Fruit fly (Drosophila melanogaster) S2 (cell line): Measurements from ENCODE around the gene CG9132.

Experiments used
- CG8478 ChIP-seq: fragments of >200 bp; optimal IDR thresholded peaks from 2 replicates; lab custom pipeline; 2018
- CTCF ChIP-seq, 2 experiments: fragments of >200 bp; optimal IDR thresholded peaks; 2 replicates each; lab custom pipeline; 2018

CG9132 gene

DNA sequence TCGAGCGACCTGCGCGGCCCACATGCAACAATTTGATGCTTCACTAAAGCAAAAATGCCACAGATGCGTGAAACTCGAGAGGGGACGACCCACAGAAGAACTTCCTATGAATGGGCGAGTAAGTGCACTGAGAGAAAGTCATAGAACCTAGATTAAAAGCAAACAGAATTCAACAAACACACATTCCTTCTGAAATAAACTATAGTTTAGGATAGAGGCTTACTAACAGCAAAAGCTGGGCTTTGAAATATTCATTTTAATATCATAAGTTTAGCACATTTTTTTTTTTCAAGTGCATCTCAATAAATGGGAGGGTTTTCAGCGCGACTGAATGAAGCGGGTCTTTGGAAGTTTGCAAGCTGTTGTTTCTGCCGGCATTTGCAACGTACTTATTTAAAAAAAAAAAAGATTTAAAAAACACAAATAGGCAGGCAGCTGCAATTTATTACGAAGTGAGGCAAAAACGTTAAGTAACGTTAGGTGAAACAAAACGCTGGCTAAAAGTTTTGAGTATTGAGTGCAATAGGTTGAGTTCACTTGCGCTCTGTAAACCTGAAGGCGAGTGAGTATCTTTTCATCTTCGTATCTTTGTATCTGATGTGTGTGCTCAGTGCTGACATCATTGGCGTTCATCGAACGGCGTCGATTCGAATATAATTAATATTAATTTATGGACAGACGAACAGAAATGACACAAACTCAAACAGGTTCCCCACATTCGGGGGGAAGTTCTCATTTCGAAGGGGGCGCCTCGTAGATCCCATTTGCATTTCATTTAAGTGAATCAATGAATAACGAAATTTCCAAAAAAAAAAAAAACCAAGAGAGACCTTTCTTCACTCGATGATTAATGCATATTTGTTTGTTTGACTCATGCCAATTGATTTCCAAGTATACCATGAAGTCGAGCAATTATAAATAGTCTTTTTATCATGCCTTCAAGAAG lies 27.4 kb downstream of the CG9132 start:
- TF ChIP-seq CTCF (optimal IDR thresholded peaks at IDR 0.05; lab: Kevin White, UChicago) (no peak), CG8478 (lab: Kevin White, UChicago) (no peak)

dm6 chrX:16768770-16769169 lies 31.7 kb downstream of the CG9132 start:
- TF ChIP-seq CG8478 (lab: Kevin White, UChicago) (no peak), CTCF (optimal IDR thresholded peaks at IDR 0.05; lab: Kevin White, UChicago) (no peak)

DNA sequence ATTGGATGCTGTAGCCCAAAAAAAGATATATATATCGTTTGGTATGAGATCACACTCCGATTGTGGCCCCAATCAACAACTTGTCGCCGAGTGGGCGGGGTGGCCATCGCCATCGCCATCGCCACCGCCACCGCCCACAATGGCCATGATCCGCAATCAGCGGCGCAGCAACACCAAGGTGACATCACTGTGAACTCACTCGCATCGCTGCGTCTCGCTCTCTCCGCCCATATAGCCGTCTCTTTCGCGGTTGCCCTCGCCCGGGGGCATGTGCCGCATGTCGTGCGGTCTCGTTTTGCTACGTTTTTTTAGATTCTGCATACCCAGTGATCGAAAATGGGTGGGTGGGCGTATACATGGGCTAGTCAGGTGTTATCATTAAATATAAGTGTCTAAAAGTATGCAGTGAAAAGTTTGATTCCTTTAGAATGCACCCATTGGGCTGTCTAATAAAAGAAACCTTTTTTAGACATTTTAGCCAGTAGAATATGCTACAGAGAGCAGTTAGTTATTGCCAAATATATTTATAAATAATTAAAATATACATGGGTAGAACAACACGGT lies 33.6 kb downstream of the CG9132 start:
- TF ChIP-seq CTCF (optimal IDR thresholded peaks at IDR 0.05; lab: Kevin White, UChicago) (no peak), CG8478 (lab: Kevin White, UChicago) (no peak)

dm6 chrX:16765809-16766208 lies 34.7 kb downstream of the CG9132 start:
- TF ChIP-seq CG8478 (lab: Kevin White, UChicago): no peak

DNA sequence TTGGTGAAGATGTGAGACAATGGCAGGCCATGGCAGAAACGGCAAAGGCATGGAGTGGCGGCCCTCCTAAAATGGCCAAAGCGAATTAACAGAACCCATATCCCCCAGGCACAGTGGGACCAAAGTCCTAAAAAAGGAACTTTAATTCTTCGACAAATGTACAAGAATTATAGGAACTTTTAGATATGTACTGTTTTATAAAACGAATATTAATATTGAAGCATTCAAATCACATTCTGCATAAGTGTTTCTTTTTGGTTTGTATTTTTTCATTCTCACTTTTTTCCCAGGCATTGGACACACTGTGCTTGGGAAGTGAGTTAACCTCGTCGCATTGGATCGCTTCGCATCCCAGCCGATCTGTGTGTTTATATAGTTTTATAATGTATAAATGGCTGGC lies 35.6 kb downstream of the CG9132 start:
- TF ChIP-seq CG8478 (lab: Kevin White, UChicago) (no peak), CTCF (optimal IDR thresholded peaks at IDR 0.05; lab: Kevin White, UChicago) (no peak)

- no peak for TF ChIP-seq CTCF (optimal IDR thresholded peaks at IDR 0.05; lab: Kevin White, UChicago)
- TF ChIP-seq CG8478 (lab: Kevin White, UChicago): no peak
Measured at dm6 chrX:16761531-16761930, 39.0 kb downstream of the CG9132 start.

dm6 chrX:16760542-16760941 lies 40.0 kb downstream of the CG9132 start:
- TF ChIP-seq CG8478 (lab: Kevin White, UChicago): no peak
- TF ChIP-seq CTCF (optimal IDR thresholded peaks at IDR 0.05; lab: Kevin White, UChicago): no peak

DNA sequence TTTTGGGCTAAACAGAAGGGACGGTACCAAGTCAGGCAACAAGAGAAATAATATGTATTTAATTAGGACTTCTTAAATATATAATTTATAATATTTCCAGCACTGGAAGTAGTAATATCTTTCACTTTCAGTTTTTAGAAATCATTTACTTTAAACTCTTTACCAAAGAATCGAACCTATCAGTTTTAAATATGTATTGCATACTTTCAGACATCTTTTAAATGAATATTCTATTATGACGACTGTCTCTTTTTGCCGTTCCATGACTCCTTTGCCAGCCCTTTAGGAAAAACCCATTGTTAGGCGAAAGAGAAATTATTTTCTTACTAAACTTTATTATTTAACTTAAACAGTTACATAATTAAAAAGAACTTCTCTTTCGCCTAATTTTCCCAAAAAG lies 42.9 kb downstream of the CG9132 start:
- TF ChIP-seq CG8478 (lab: Kevin White, UChicago) (no peak), CTCF (optimal IDR thresholded peaks at IDR 0.05; lab: Kevin White, UChicago) (no peak)

- TF ChIP-seq CTCF (optimal IDR thresholded peaks at IDR 0.05; lab: Kevin White, UChicago): peak in 1 of 2 experiments; percentile 47
- TF ChIP-seq CG8478 (lab: Kevin White, UChicago): no peak
Measured at dm6 chrX:16753066-16753465, 47.4 kb downstream of the CG9132 start.

dm6 chrX:16751579-16752156 lies 48.8 kb downstream of the CG9132 start, which contains the start of gene goe:
TSS of gene goe (minus strand) at chrX:16751910.
- no peak for TF ChIP-seq CG8478 (lab: Kevin White, UChicago)
- peak; percentile 18 to 63 for TF ChIP-seq CTCF (optimal IDR thresholded peaks at IDR 0.05; lab: Kevin White, UChicago)

dm6 chrX:16750712-16751578 lies 49.6 kb downstream of the CG9132 start:
- TF ChIP-seq CTCF (optimal IDR thresholded peaks at IDR 0.05; lab: Kevin White, UChicago) (no peak), CG8478 (lab: Kevin White, UChicago) (no peak)

DNA sequence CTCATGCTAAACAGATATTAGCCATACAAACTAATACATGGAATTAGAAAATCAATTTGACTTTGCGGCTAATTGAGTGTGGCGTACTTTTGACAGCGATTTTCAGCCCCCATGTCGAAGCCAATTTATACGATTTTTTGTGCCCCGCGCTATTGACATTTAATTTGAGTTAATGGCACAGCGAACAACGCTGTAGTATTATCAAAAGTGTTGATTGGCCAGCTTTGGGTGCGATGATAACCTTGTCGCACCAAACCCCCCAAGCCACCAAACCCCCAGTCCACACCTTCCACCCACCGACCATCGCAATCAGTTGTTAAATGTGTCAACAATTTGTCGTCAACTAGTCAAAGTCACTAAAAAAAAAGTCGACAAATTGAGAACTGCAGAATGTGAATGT lies 51.2 kb downstream of the CG9132 start:
- no peak for TF ChIP-seq CG8478 (lab: Kevin White, UChicago)
- no peak for TF ChIP-seq CTCF (optimal IDR thresholded peaks at IDR 0.05; lab: Kevin White, UChicago)

dm6 chrX:16747467-16747866 lies 53.0 kb downstream of the CG9132 start:
- no peak for TF ChIP-seq CG8478 (lab: Kevin White, UChicago)
- TF ChIP-seq CTCF (optimal IDR thresholded peaks at IDR 0.05; lab: Kevin White, UChicago): no peak
